Fruit fly (Drosophila melanogaster) whole organism, prepupa: Measurements from ENCODE around the gene CG2865.

Experiments
- Blimp-1 ChIP-seq: fragments of 200-800 bp; sonication (Bioruptor generic); optimal IDR thresholded peaks from 3 replicates; lab custom pipeline; 2017; ENCODE audit warnings: missing biosample characterization, missing genetic modification characterization, mild to moderate bottlenecking, moderate library complexity, missing genetic modification reagents
- CG10631 ChIP-seq: fragments of 200-800 bp; sonication (Bioruptor generic); optimal IDR thresholded peaks from 2 replicates; lab custom pipeline; 2016; ENCODE audit warnings: missing biosample characterization, missing genetic modification characterization
- CG10669 ChIP-seq: fragments of 200-800 bp; sonication (Bioruptor generic); optimal IDR thresholded peaks from 3 replicates; lab custom pipeline; 2018; ENCODE audit warnings: missing biosample characterization, mild to moderate bottlenecking, missing genetic modification characterization, moderate library complexity
- CG11294 ChIP-seq: fragments of 200-800 bp; sonication (Bioruptor generic); IDR thresholded peaks from 2 replicates; pipeline ENCODE4 v1.3.6; 2022; ENCODE audit warnings: missing biosample characterization, missing genetic modification characterization
- CG11762 ChIP-seq: fragments of 200-800 bp; sonication (Bioruptor generic); optimal IDR thresholded peaks from 3 replicates; lab custom pipeline; 2016; ENCODE audit warnings: missing biosample characterization, missing genetic modification characterization; ENCODE audit not compliant: insufficient read depth
- CG15336 ChIP-seq: fragments of 200-800 bp; sonication (Bioruptor generic); IDR thresholded peaks from 2 replicates; pipeline ENCODE4 v1.3.6; 2022; ENCODE audit warnings: missing biosample characterization, missing genetic modification characterization
- CG1621 ChIP-seq: fragments of 200-800 bp; sonication (Bioruptor generic); optimal IDR thresholded peaks from 3 replicates; lab custom pipeline; 2018; ENCODE audit warnings: missing biosample characterization, mild to moderate bottlenecking, missing genetic modification characterization
- CG16779 ChIP-seq: fragments of 200-800 bp; sonication (Bioruptor generic); optimal IDR thresholded peaks from 3 replicates; lab custom pipeline; 2017; ENCODE audit warnings: missing biosample characterization, mild to moderate bottlenecking, missing genetic modification characterization
- CG3032 ChIP-seq: fragments of 200-800 bp; optimal IDR thresholded peaks from 2 replicates; lab custom pipeline; 2019; ENCODE audit warnings: missing biosample characterization, mild to moderate bottlenecking, missing genetic modification characterization, moderate library complexity
- CG31627 ChIP-seq: fragments of 200-800 bp; sonication (Bioruptor generic); optimal IDR thresholded peaks from 3 replicates; lab custom pipeline; 2016; ENCODE audit warnings: missing biosample characterization, missing genetic modification characterization
- CG3919 ChIP-seq: fragments of 200-800 bp; sonication (Bioruptor generic); optimal IDR thresholded peaks from 3 replicates; lab custom pipeline; 2016; ENCODE audit warnings: missing biosample characterization, missing genetic modification characterization
- CG4318 ChIP-seq: fragments of 200-800 bp; sonication (Bioruptor generic); optimal IDR thresholded peaks from 3 replicates; lab custom pipeline; 2017; ENCODE audit warnings: missing biosample characterization, mild to moderate bottlenecking, missing genetic modification characterization
- CG6163 ChIP-seq: fragments of 200-800 bp; sonication (Bioruptor generic); IDR thresholded peaks from 3 replicates; pipeline ENCODE4 v1.3.6; 2022; ENCODE audit warnings: missing biosample characterization, missing genetic modification characterization
- CG6276 ChIP-seq: fragments of 200-800 bp; sonication (Bioruptor generic); optimal IDR thresholded peaks from 2 replicates; lab custom pipeline; 2017; ENCODE audit warnings: missing biosample characterization, mild to moderate bottlenecking, missing genetic modification characterization
- CG6792 ChIP-seq: fragments of 200-800 bp; sonication (Bioruptor generic); optimal IDR thresholded peaks from 3 replicates; lab custom pipeline; 2016; ENCODE audit warnings: missing biosample characterization, missing genetic modification characterization
- CG6808 ChIP-seq: fragments of 200-800 bp; sonication (Bioruptor generic); optimal IDR thresholded peaks from 3 replicates; lab custom pipeline; 2017; ENCODE audit warnings: missing biosample characterization, missing genetic modification characterization, mild to moderate bottlenecking, moderate library complexity, missing genetic modification reagents
- CG6854 ChIP-seq: fragments of 200-800 bp; sonication (Bioruptor generic); optimal IDR thresholded peaks from 2 replicates; lab custom pipeline; 2017; ENCODE audit warnings: missing biosample characterization, mild to moderate bottlenecking, missing genetic modification characterization
- CG7368 ChIP-seq: fragments of 200-800 bp; sonication (Bioruptor generic); optimal IDR thresholded peaks from 3 replicates; lab custom pipeline; 2016; ENCODE audit warnings: missing biosample characterization, missing genetic modification characterization
- CG8119 ChIP-seq: fragments of 200-800 bp; sonication (Bioruptor generic); IDR thresholded peaks from 3 replicates; pipeline ENCODE4 v1.3.6; 2022; ENCODE audit warnings: missing biosample characterization, missing genetic modification characterization
- CG8319 ChIP-seq: fragments of 200-800 bp; sonication (Bioruptor generic); optimal IDR thresholded peaks from 3 replicates; lab custom pipeline; 2016; ENCODE audit warnings: missing biosample characterization, missing genetic modification characterization
- CG8632 ChIP-seq: fragments of 200-800 bp; sonication (Bioruptor generic); optimal IDR thresholded peaks from 3 replicates; lab custom pipeline; 2016; ENCODE audit warnings: missing biosample characterization, missing genetic modification characterization
- CG9139 ChIP-seq: fragments of 200-800 bp; sonication (Bioruptor generic); optimal IDR thresholded peaks from 3 replicates; lab custom pipeline; 2017; ENCODE audit warnings: missing biosample characterization, mild to moderate bottlenecking, missing genetic modification characterization
- Eip75B ChIP-seq: fragments of 200-800 bp; sonication (Bioruptor generic); optimal IDR thresholded peaks from 3 replicates; lab custom pipeline; 2016; ENCODE audit warnings: missing biosample characterization, missing genetic modification characterization
- Eip78C ChIP-seq: fragments of 200-800 bp; sonication (Bioruptor generic); peaks from one replicate; lab custom pipeline; 2016; ENCODE audit warnings: missing biosample characterization, missing genetic modification characterization
- Eip93F ChIP-seq: fragments of 200-800 bp; sonication (Bioruptor generic); optimal IDR thresholded peaks from 2 replicates; lab custom pipeline; 2016; ENCODE audit warnings: missing biosample characterization, mild to moderate bottlenecking, missing genetic modification characterization
- Ets21C ChIP-seq: fragments of 200-800 bp; sonication (Bioruptor generic); optimal IDR thresholded peaks from 3 replicates; lab custom pipeline; 2016; ENCODE audit warnings: missing biosample characterization, missing genetic modification characterization
- Gug ChIP-seq: fragments of 200-800 bp; sonication (Bioruptor generic); IDR thresholded peaks from 2 replicates; pipeline ENCODE4 v1.3.6; 2022; ENCODE audit warnings: missing biosample characterization, missing genetic modification characterization
- Hr38 ChIP-seq: sonication (Bioruptor generic); optimal IDR thresholded peaks from 2 replicates; lab custom pipeline; 2016; ENCODE audit warnings: missing biosample characterization, missing genetic modification characterization
- Hr39 ChIP-seq: fragments of 200-800 bp; sonication (Bioruptor generic); optimal IDR thresholded peaks from 2 replicates; lab custom pipeline; 2016; ENCODE audit warnings: missing biosample characterization, missing genetic modification characterization
- Met ChIP-seq: fragments of 200-800 bp; sonication (Bioruptor generic); optimal IDR thresholded peaks from 3 replicates; lab custom pipeline; 2016; ENCODE audit warnings: missing biosample characterization, missing genetic modification characterization
- OdsH ChIP-seq: fragments of 200-800 bp; sonication (Bioruptor generic); optimal IDR thresholded peaks from 3 replicates; lab custom pipeline; 2016; ENCODE audit warnings: missing biosample characterization, missing genetic modification characterization
- Smox ChIP-seq: fragments of 200-800 bp; sonication (Bioruptor generic); optimal IDR thresholded peaks from 3 replicates; lab custom pipeline; 2016; ENCODE audit warnings: missing biosample characterization, missing genetic modification characterization
- Sox102F ChIP-seq: fragments of 200-800 bp; sonication (Bioruptor generic); optimal IDR thresholded peaks from 2 replicates; lab custom pipeline; 2016; ENCODE audit warnings: missing biosample characterization, mild to moderate bottlenecking, missing genetic modification characterization
- Sox15 ChIP-seq: fragments of 200-800 bp; sonication (Bioruptor generic); optimal IDR thresholded peaks from 3 replicates; lab custom pipeline; 2016; ENCODE audit warnings: missing biosample characterization, missing genetic modification characterization
- achi ChIP-seq: fragments of 200-800 bp; sonication (Bioruptor generic); optimal IDR thresholded peaks from 3 replicates; lab custom pipeline; 2016; ENCODE audit warnings: missing biosample characterization, missing genetic modification characterization
- acj6 ChIP-seq: fragments of 200-800 bp; sonication (Bioruptor generic); optimal IDR thresholded peaks from 3 replicates; lab custom pipeline; 2016; ENCODE audit warnings: missing biosample characterization, missing genetic modification characterization
- dac ChIP-seq: fragments of 200-800 bp; sonication (Bioruptor generic); optimal IDR thresholded peaks from 2 replicates; lab custom pipeline; 2017; ENCODE audit warnings: missing biosample characterization, mild to moderate bottlenecking, missing genetic modification characterization
- dsx ChIP-seq: fragments of 200-800 bp; optimal IDR thresholded peaks from 3 replicates; lab custom pipeline; 2019; ENCODE audit warnings: missing biosample characterization, mild to moderate bottlenecking, missing genetic modification characterization, moderate library complexity; ENCODE audit not compliant: poor library complexity, severe bottlenecking
- eg ChIP-seq: fragments of 200-800 bp; sonication (Bioruptor generic); IDR thresholded peaks from 3 replicates; pipeline ENCODE4 v1.3.6; 2022; ENCODE audit warnings: missing biosample characterization, missing genetic modification characterization
- esn ChIP-seq: fragments of 200-800 bp; sonication (Bioruptor generic); optimal IDR thresholded peaks from 2 replicates; lab custom pipeline; 2016; ENCODE audit warnings: missing biosample characterization, mild to moderate bottlenecking, missing genetic modification characterization, moderate library complexity
- fd59A ChIP-seq: fragments of 200-800 bp; sonication (Bioruptor generic); optimal IDR thresholded peaks from 2 replicates; lab custom pipeline; 2017; ENCODE audit warnings: missing biosample characterization, mild to moderate bottlenecking, missing genetic modification characterization, missing genetic modification reagents
- fkh ChIP-seq: fragments of 200-800 bp; sonication (Bioruptor generic); optimal IDR thresholded peaks from 3 replicates; lab custom pipeline; 2017; ENCODE audit warnings: missing biosample characterization, mild to moderate bottlenecking, missing genetic modification characterization, moderate library complexity
- lz ChIP-seq: fragments of 200-800 bp; sonication (Bioruptor generic); optimal IDR thresholded peaks from 3 replicates; lab custom pipeline; 2016; ENCODE audit warnings: missing biosample characterization, missing genetic modification characterization
- net ChIP-seq: fragments of 200-800 bp; sonication (Bioruptor generic); optimal IDR thresholded peaks from 3 replicates; lab custom pipeline; 2016; ENCODE audit warnings: missing biosample characterization, missing genetic modification characterization
- pdm3 ChIP-seq: fragments of 200-800 bp; sonication (Bioruptor generic); optimal IDR thresholded peaks from 3 replicates; lab custom pipeline; 2016; ENCODE audit warnings: missing biosample characterization, missing genetic modification characterization
- salr ChIP-seq, 2 experiments: fragments of 200-800 bp; sonication (Bioruptor generic); optimal IDR thresholded peaks; 3 replicates each; lab custom pipeline; 2016 to 2018; ENCODE audit warnings: missing biosample characterization in 2 of 2, missing genetic modification characterization in 2 of 2, mild to moderate bottlenecking in 1 of 2
- spab ChIP-seq: fragments of 200-800 bp; sonication (Bioruptor generic); optimal IDR thresholded peaks from 2 replicates; lab custom pipeline; 2017; ENCODE audit warnings: missing biosample characterization, mild to moderate bottlenecking, missing genetic modification characterization, missing genetic modification reagents
- topi ChIP-seq: fragments of 200-800 bp; sonication (Bioruptor generic); optimal IDR thresholded peaks from 3 replicates; lab custom pipeline; 2016; ENCODE audit warnings: missing biosample characterization, missing genetic modification characterization
- vri ChIP-seq: fragments of 200-800 bp; sonication (Bioruptor generic); optimal IDR thresholded peaks from 3 replicates; lab custom pipeline; 2016; ENCODE audit warnings: missing biosample characterization, mild to moderate bottlenecking, missing genetic modification characterization

The CG2865 gene

DNA sequence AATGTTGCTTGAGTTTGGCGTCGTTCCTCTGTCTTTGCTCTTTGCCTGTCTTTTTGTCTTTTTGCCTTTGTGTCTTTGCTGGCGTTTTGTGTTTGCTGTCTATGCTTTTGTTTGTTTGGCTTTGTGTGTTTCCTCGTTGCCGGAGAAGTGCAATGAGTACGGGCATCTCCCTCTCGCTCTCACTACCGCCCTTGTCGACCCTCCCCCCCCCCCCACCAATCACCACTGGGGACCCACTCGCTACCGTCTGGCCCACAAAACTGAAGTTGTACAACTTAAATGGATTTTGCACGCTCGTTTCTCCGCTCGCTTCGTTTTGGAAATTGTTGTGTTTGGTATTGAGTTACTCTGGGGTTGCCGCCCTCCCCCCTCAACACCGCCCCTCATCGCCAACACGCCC, 13.5 kb upstream of the CG2865 start:
- TF ChIP-seq Gug (GFP tag; lab: Robert Waterston, UW) (no peak), Hr39 (no peak), CG8319 (GFP tag; lab: Kevin White, UChicago) (no peak), topi (no peak), CG8632 (GFP tag; lab: Kevin White, UChicago) (no peak), vri (GFP tag; lab: Kevin White, UChicago) (no peak), CG10631 (GFP tag; lab: Kevin White, UChicago) (no peak), CG7368 (no peak), CG3919 (GFP tag; lab: Kevin White, UChicago) (no peak)

DNA sequence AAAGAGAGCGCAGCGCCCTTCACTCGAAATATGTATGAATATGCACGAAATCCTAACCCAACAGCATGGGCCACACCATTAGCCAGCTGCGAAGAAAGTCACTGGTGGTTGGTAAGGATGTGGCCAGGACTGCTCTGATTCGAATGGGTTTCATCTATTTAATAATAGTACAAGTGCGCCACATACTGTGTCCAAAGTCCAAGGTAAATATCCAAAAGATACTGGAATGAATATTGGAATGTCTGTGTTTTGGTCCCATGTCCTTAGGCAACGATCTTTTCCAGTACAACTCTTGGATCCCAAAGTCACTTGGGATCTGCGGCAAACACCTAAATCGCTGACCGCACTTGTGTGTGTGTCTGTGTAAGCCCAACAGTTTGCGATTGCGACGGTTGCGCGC, 13.1 kb upstream of the CG2865 start:
- TF ChIP-seq CG10631 (GFP tag; lab: Kevin White, UChicago) (peak; percentile 82), fkh (GFP tag; lab: Kevin White, UChicago) (no peak), CG6808 (GFP tag; lab: Kevin White, UChicago) (peak; percentile 71), Sox15 (GFP tag; lab: Kevin White, UChicago) (peak; percentile 61), Eip93F (peak; percentile 33), vri (GFP tag; lab: Kevin White, UChicago) (peak; percentile 49), CG10669 (GFP tag; lab: Kevin White, UChicago) (peak; percentile 63), CG6163 (peak; percentile 11; the same call in 1 of the 3 replicates), CG31627 (GFP tag; lab: Kevin White, UChicago) (peak; percentile 86), CG9139 (GFP tag; lab: Kevin White, UChicago) (no peak), CG6854 (GFP tag; lab: Kevin White, UChicago) (peak; percentile 13), Hr38 (GFP tag; lab: Kevin White, UChicago) (no peak), CG6276 (GFP tag; lab: Kevin White, UChicago) (peak; percentile 82), Hr39 (peak; percentile 86), Ets21C (GFP tag; lab: Kevin White, UChicago) (peak; percentile 71), CG15336 (GFP tag; lab: Robert Waterston, UW) (peak; percentile 84), fd59A (GFP tag; lab: Kevin White, UChicago) (peak; percentile 64), CG3032 (tag; lab: Kevin White, UChicago) (peak; percentile 59), CG8119 (peak; percentile 85), Eip78C (peak; percentile 92), pdm3 (peak; percentile 86), spab (GFP tag; lab: Kevin White, UChicago) (peak; percentile 69), Blimp-1 (GFP tag; lab: Kevin White, UChicago) (peak; percentile 54), Eip75B (GFP tag; lab: Kevin White, UChicago) (peak; percentile 75), lz (GFP tag; lab: Kevin White, UChicago) (peak; percentile 81), net (GFP tag; lab: Kevin White, UChicago) (peak; percentile 65), CG16779 (tag; lab: Kevin White, UChicago) (peak; percentile 42), CG11762 (GFP tag; lab: Kevin White, UChicago) (peak; percentile 42), CG4318 (GFP tag; lab: Kevin White, UChicago) (peak; percentile 64), esn (GFP tag; lab: Kevin White, UChicago) (peak; percentile 85), CG8319 (GFP tag; lab: Kevin White, UChicago) (peak; percentile 55), CG3919 (GFP tag; lab: Kevin White, UChicago) (peak; percentile 72), acj6 (GFP tag; lab: Kevin White, UChicago) (peak; percentile 77), CG11294 (GFP tag; lab: Robert Waterston, UW) (peak; percentile 52; the same call in 1 of the 2 replicates), dac (peak; percentile 55), achi (peak; percentile 74), salr (GFP tag; optimal IDR thresholded peaks at IDR 0.05; lab: Kevin White, UChicago) (peak in 1 of 2 experiments; percentile 82), CG6792 (GFP tag; lab: Kevin White, UChicago) (peak; percentile 79), OdsH (GFP tag; lab: Kevin White, UChicago) (peak; percentile 82), CG1621 (peak; percentile 42), Smox (peak; percentile 77), Sox102F (GFP tag; lab: Kevin White, UChicago) (peak; percentile 85), eg (GFP tag; lab: Robert Waterston, UW) (peak; percentile 17; the same call in 2 of the 3 replicates), dsx (no peak), Met (GFP tag; lab: Kevin White, UChicago) (peak; percentile 88)
